Worm (Caenorhabditis elegans): ENCODE measurements around the gene F13E9.5.

- TF ChIP-seq ama-1 (optimal IDR thresholded peaks at IDR 0.05), result no peak
- TF ChIP-seq ceh-16 (tag; optimal IDR thresholded peaks at IDR 0.05), result no peak
- no peak for TF ChIP-seq skn-1 (tag; optimal IDR thresholded peaks at IDR 0.05)
Measured at ce11 chrIV:10855049-10855448, 29.1 kb downstream of the F13E9.5 start, which contains the start of gene T11G6.3.
